Worm (Caenorhabditis elegans): ENCODE measurements around the gene Y11D7A.5.
"Not testable (repeated sequence)": the region's sequence is repeated elsewhere in the genome, so short reads cannot be mapped to it uniquely, and the experiment has no call there.

DNA sequence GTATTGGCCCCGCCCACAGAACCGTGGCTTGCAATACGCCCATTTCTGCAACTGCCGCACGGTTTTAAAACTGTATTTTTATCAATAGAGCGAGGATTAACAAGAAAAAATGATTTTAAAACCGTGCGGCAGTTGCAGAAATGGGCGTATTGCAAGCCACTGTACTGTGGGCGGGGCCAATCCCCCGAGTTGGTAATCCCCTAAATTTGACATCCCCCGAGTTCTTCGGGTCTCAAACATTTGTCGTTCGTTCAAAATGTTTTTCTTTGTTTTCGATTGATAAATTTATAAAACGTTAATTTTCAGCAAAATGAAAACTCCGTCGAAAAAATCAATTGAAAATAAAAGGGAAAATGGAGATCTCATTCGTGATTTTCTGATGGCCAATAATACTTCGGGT is 3.9 kb upstream of the Y11D7A.5 start, which contains the start of gene Y11D7A.7:
- TF ChIP-seq dao-5, W03F9.2 (tag; optimal IDR thresholded peaks at IDR 0.05): not testable (repeated sequence)
